Fruit fly (Drosophila melanogaster) whole organism, embryonic: ENCODE results near the gene Tssk.
A peak's percentile ranks its signal among the peaks of the same experiment; 100 is the strongest.

Experiments
- Ada2b ChIP-seq: fragments of 200-800 bp; sonication (Bioruptor generic); IDR thresholded peaks from 2 replicates; pipeline ENCODE4 v1.3.6; 2022; ENCODE audit warnings: missing biosample characterization, missing genetic modification characterization
- Awh ChIP-seq: fragments of 200-800 bp; sonication (Bioruptor generic); IDR thresholded peaks from 2 replicates; pipeline ENCODE4, ENCODE4 v1.3.6; 2022; ENCODE audit warnings: missing biosample characterization, missing genetic modification characterization
- B-H1 ChIP-seq: fragments of 200-800 bp; sonication (Bioruptor generic); IDR thresholded peaks from 3 replicates; pipeline ENCODE4 v1.3.6; 2022; ENCODE audit warnings: missing biosample characterization, missing genetic modification characterization
- Bgb ChIP-seq: fragments of 200-800 bp; sonication (Bioruptor generic); IDR thresholded peaks from 2 replicates; pipeline ENCODE4 v1.3.6; 2022; ENCODE audit warnings: missing biosample characterization, missing genetic modification characterization; ENCODE audit not compliant: partially characterized antibody
- BtbVII ChIP-seq: fragments of 200-800 bp; sonication (Bioruptor generic); optimal IDR thresholded peaks from 3 replicates; lab custom pipeline; 2017; ENCODE audit warnings: missing biosample characterization, mild to moderate bottlenecking, missing genetic modification characterization
- CG10543 ChIP-seq: fragments of 200-800 bp; sonication (Bioruptor generic); optimal IDR thresholded peaks from 3 replicates; lab custom pipeline; 2017; ENCODE audit warnings: missing biosample characterization, mild to moderate bottlenecking, missing genetic modification characterization, moderate library complexity
- CG1529 ChIP-seq: fragments of 200-800 bp; sonication (Bioruptor generic); optimal IDR thresholded peaks from 3 replicates; lab custom pipeline; 2018; ENCODE audit warnings: missing biosample characterization, missing genetic modification characterization
- CG15601 ChIP-seq: fragments of 200-800 bp; sonication (Bioruptor generic); optimal IDR thresholded peaks from 3 replicates; lab custom pipeline; 2019; ENCODE audit warnings: missing biosample characterization, mild to moderate bottlenecking, missing genetic modification characterization, moderate library complexity
- CG16779 ChIP-seq: fragments of 200-800 bp; sonication (Bioruptor generic); IDR thresholded peaks from 2 replicates; pipeline ENCODE4 v1.3.6; 2022; ENCODE audit warnings: missing biosample characterization, missing genetic modification characterization
- CG18476 ChIP-seq: fragments of 200-800 bp; sonication (Bioruptor generic); optimal IDR thresholded peaks from 2 replicates; lab custom pipeline; 2016; ENCODE audit warnings: missing biosample characterization, mild to moderate bottlenecking, missing genetic modification characterization
- CG2116 ChIP-seq: fragments of 200-800 bp; sonication (Bioruptor generic); optimal IDR thresholded peaks from 3 replicates; lab custom pipeline; 2018; ENCODE audit warnings: missing biosample characterization, mild to moderate bottlenecking, missing genetic modification characterization
- CG2129 ChIP-seq: fragments of 200-800 bp; sonication (Bioruptor generic); IDR thresholded peaks from 2 replicates; pipeline ENCODE4 v1.3.6; 2022; ENCODE audit warnings: missing biosample characterization, missing genetic modification characterization; ENCODE audit not compliant: partially characterized antibody
- CG2678 ChIP-seq: fragments of 200-800 bp; sonication (Bioruptor generic); optimal IDR thresholded peaks from 3 replicates; lab custom pipeline; 2019; ENCODE audit warnings: missing biosample characterization, mild to moderate bottlenecking, missing genetic modification characterization, moderate library complexity
- CG33557 ChIP-seq: fragments of 200-800 bp; sonication (Bioruptor generic); optimal IDR thresholded peaks from 2 replicates; lab custom pipeline; 2019; ENCODE audit warnings: missing biosample characterization, mild to moderate bottlenecking, missing genetic modification characterization, moderate library complexity
- CG4617 ChIP-seq: fragments of 200-800 bp; sonication (Bioruptor generic); optimal IDR thresholded peaks from 3 replicates; lab custom pipeline; 2016; ENCODE audit warnings: missing biosample characterization, missing genetic modification characterization, borderline replicate concordance
- CG4730 ChIP-seq: fragments of 200-800 bp; sonication (Bioruptor generic); IDR thresholded peaks from 2 replicates; pipeline ENCODE4 v1.3.6; 2022; ENCODE audit warnings: missing biosample characterization, missing genetic modification characterization
- CG9609 ChIP-seq: fragments of 200-800 bp; sonication (Bioruptor generic); optimal IDR thresholded peaks from 3 replicates; lab custom pipeline; 2016; ENCODE audit warnings: missing biosample characterization, missing genetic modification characterization
- CG9876 ChIP-seq: fragments of 200-800 bp; sonication (Bioruptor generic); optimal IDR thresholded peaks from 2 replicates; lab custom pipeline; 2016; ENCODE audit warnings: missing biosample characterization, missing genetic modification characterization
- D19B ChIP-seq: fragments of 200-800 bp; sonication (Bioruptor generic); optimal IDR thresholded peaks from 2 replicates; lab custom pipeline; 2017; ENCODE audit warnings: missing biosample characterization, mild to moderate bottlenecking, missing genetic modification characterization
- Dad ChIP-seq: fragments of 200-800 bp; sonication (Bioruptor generic); optimal IDR thresholded peaks from 3 replicates; lab custom pipeline; 2016; ENCODE audit warnings: missing biosample characterization, missing genetic modification characterization
- Dref ChIP-seq: fragments of 200-800 bp; sonication (Bioruptor generic); IDR thresholded peaks from 2 replicates; pipeline ENCODE4 v1.3.6; 2022; ENCODE audit warnings: missing biosample characterization, missing genetic modification characterization
- Fer1 ChIP-seq: fragments of 200-800 bp; sonication (Bioruptor generic); optimal IDR thresholded peaks from 2 replicates; lab custom pipeline; 2017; ENCODE audit warnings: missing biosample characterization, mild to moderate bottlenecking, missing genetic modification characterization
- HmgZ ChIP-seq: fragments of 200-800 bp; sonication (Bioruptor generic); optimal IDR thresholded peaks from 2 replicates; lab custom pipeline; 2018; ENCODE audit warnings: missing biosample characterization, mild to moderate bottlenecking, missing genetic modification characterization
- Myb ChIP-seq: fragments of 200-800 bp; sonication (Bioruptor generic); optimal IDR thresholded peaks from 2 replicates; lab custom pipeline; 2016; ENCODE audit warnings: missing biosample characterization, missing genetic modification characterization
- NK7.1 ChIP-seq: fragments of 200-800 bp; sonication (Bioruptor generic); optimal IDR thresholded peaks from 3 replicates; lab custom pipeline; 2016; ENCODE audit warnings: missing biosample characterization, missing genetic modification characterization
- Neu2 ChIP-seq: fragments of 200-800 bp; sonication (Bioruptor generic); optimal IDR thresholded peaks from 3 replicates; lab custom pipeline; 2016; ENCODE audit warnings: missing biosample characterization, missing genetic modification characterization, borderline replicate concordance
- Opbp ChIP-seq: fragments of 200-800 bp; sonication (Bioruptor generic); IDR thresholded peaks from 3 replicates; pipeline ENCODE4 v1.3.6; 2022; ENCODE audit warnings: missing biosample characterization, missing genetic modification characterization; ENCODE audit not compliant: partially characterized antibody
- Ravus ChIP-seq: fragments of 200-800 bp; sonication (Bioruptor generic); IDR thresholded peaks from 2 replicates; pipeline ENCODE4 v1.3.6; 2022; ENCODE audit warnings: missing biosample characterization, missing genetic modification characterization
- Rx ChIP-seq: fragments of 200-800 bp; sonication (Bioruptor generic); IDR thresholded peaks from 2 replicates; pipeline ENCODE4 v1.3.6; 2022; ENCODE audit warnings: missing biosample characterization, missing genetic modification characterization
- ato ChIP-seq: fragments of 200-800 bp; sonication (Bioruptor generic); IDR thresholded peaks from 2 replicates; pipeline ENCODE4 v1.3.6; 2022; ENCODE audit warnings: missing biosample characterization, missing genetic modification characterization; ENCODE audit not compliant: partially characterized antibody
- bab2 ChIP-seq: fragments of 200-800 bp; sonication (Bioruptor generic); optimal IDR thresholded peaks from 2 replicates; lab custom pipeline; 2016; ENCODE audit warnings: missing biosample characterization, missing genetic modification characterization
- chinmo ChIP-seq: fragments of 200-800 bp; sonication (Bioruptor generic); IDR thresholded peaks from 4 replicates; pipeline ENCODE4 v1.3.6; 2022; ENCODE audit warnings: missing biosample characterization, missing genetic modification characterization; ENCODE audit not compliant: partially characterized antibody
- eve ChIP-seq, 2 experiments: fragments of >200 bp; optimal IDR thresholded peaks; 2 replicates each; lab custom pipeline; 2017; ENCODE audit warnings: missing biosample characterization in 2 of 2, missing genetic modification characterization in 2 of 2
- eyg ChIP-seq: fragments of 200-800 bp; sonication (Bioruptor generic); optimal IDR thresholded peaks from 3 replicates; lab custom pipeline; 2016; ENCODE audit warnings: missing biosample characterization, missing genetic modification characterization
- fd102C ChIP-seq: fragments of 200-800 bp; sonication (Bioruptor generic); optimal IDR thresholded peaks from 2 replicates; lab custom pipeline; 2018; ENCODE audit warnings: missing biosample characterization, mild to moderate bottlenecking, missing genetic modification characterization, moderate library complexity
- ham ChIP-seq: fragments of 200-800 bp; sonication (Bioruptor generic); IDR thresholded peaks from 2 replicates; pipeline ENCODE4 v1.3.6; 2022; ENCODE audit warnings: missing biosample characterization, missing genetic modification characterization
- jigr1 ChIP-seq: fragments of 200-800 bp; sonication (Bioruptor generic); IDR thresholded peaks from 3 replicates; pipeline ENCODE4 v1.3.6; 2022; ENCODE audit warnings: missing biosample characterization, missing genetic modification characterization
- lov ChIP-seq, 2 experiments: fragments of 200-800 bp in 1 of 2; fragments of >200 bp in 1 of 2; sonication (Bioruptor generic) in 1 of 2; IDR thresholded peaks in 1 of 2; optimal IDR thresholded peaks in 1 of 2; 2 replicates in 1 of 2; 3 replicates in 1 of 2; pipeline versions ENCODE4 v1.3.6 to Lab custom; 2017 to 2022; ENCODE audit warnings: missing biosample characterization in 1 of 2, missing genetic modification characterization in 1 of 2
- mam ChIP-seq: fragments of 200-800 bp; sonication (Bioruptor generic); optimal IDR thresholded peaks from 3 replicates; lab custom pipeline; 2016; ENCODE audit warnings: missing biosample characterization, missing genetic modification characterization
- odd ChIP-seq: fragments of 200-800 bp; sonication (Bioruptor generic); optimal IDR thresholded peaks from 2 replicates; lab custom pipeline; 2017; ENCODE audit warnings: missing biosample characterization, mild to moderate bottlenecking, missing genetic modification characterization
- p53 ChIP-seq: fragments of 200-800 bp; sonication (Bioruptor generic); optimal IDR thresholded peaks from 2 replicates; lab custom pipeline; 2016; ENCODE audit warnings: missing biosample characterization, missing genetic modification characterization
- sc ChIP-seq, 3 experiments: fragments of >200 bp in 2 of 3; fragments of 200-800 bp in 1 of 3; sonication (Bioruptor generic) in 1 of 3; optimal IDR thresholded peaks; 2 replicates in 2 of 3; 3 replicates in 1 of 3; lab custom pipeline; 2017; ENCODE audit warnings: mild to moderate bottlenecking in 1 of 3, missing biosample characterization in 1 of 3, missing genetic modification characterization in 1 of 3, missing genetic modification reagents in 1 of 3
- sim ChIP-seq: fragments of 200-800 bp; sonication (Bioruptor generic); IDR thresholded peaks from 2 replicates; pipeline ENCODE4 v1.3.6; 2022; ENCODE audit warnings: missing biosample characterization, missing genetic modification characterization
- tap ChIP-seq: fragments of 200-800 bp; optimal IDR thresholded peaks from 3 replicates; lab custom pipeline; 2019; ENCODE audit warnings: missing biosample characterization, mild to moderate bottlenecking, missing genetic modification characterization, moderate library complexity
- tup ChIP-seq: fragments of 200-800 bp; sonication (Bioruptor generic); optimal IDR thresholded peaks from 2 replicates; lab custom pipeline; 2016; ENCODE audit warnings: missing biosample characterization, mild to moderate bottlenecking, missing genetic modification characterization, moderate library complexity
- tx ChIP-seq: fragments of 200-800 bp; sonication (Bioruptor generic); optimal IDR thresholded peaks from 2 replicates; lab custom pipeline; 2016; ENCODE audit warnings: missing biosample characterization, missing genetic modification characterization
- vvl ChIP-seq: fragments of 200-800 bp; sonication (Bioruptor generic); IDR thresholded peaks from 2 replicates; pipeline ENCODE4 v1.3.6; 2022; ENCODE audit warnings: missing biosample characterization, missing genetic modification characterization
- yki ChIP-seq: fragments of >200 bp; optimal IDR thresholded peaks from 3 replicates; lab custom pipeline; 2018

Tssk gene

DNA sequence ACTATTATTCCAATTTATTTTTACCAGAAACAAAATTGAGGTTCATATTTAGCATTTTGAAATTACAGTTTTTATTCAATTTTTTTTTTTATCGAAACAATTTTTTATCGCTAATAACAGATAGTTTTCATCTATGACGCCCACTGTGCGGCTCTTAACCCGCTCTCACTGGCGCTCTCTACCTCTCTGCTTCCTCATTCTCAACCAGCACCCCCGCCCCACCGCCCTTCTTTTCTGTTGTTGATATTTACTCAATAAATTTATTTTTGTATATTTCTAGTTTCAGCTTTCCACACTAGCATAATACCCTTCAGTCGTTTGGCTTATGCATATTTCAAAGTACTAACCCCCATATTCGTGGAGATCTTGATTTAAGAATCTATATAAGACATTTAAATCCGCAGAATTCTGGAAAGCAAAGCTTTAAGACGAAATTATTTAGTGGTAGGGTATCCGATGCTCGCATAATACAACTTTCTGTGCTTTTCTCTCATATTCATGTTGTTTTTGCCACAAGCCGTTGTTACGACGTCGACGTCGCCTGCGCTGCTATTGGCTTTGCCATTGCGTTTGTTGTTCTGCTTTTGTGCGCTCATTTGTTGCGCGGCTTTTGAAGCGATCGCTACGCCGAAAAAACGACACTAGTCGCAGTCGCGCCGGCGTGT lies 14.5 kb upstream of the Tssk start (continued):
- TF ChIP-seq CG2678 (tag; lab: Kevin White, UChicago) (peak; percentile 98), D19B (GFP tag; lab: Kevin White, UChicago) (peak; percentile 90), ato (GFP tag; lab: Robert Waterston, UW) (no peak), jigr1 (GFP tag; lab: Robert Waterston, UW) (peak; percentile 94), CG2116 (peak; percentile 80), HmgZ (peak; percentile 96), Rx (GFP tag; lab: Robert Waterston, UW) (peak; percentile 92), CG1529 (GFP tag; lab: Kevin White, UChicago) (peak; percentile 97), yki (lab: Kevin White, UChicago) (no peak), Dad (GFP tag; lab: Kevin White, UChicago) (peak; percentile 95), Fer1 (GFP tag; lab: Kevin White, UChicago) (peak; percentile 96), CG4730 (peak; percentile 92), tup (GFP tag; lab: Kevin White, UChicago) (peak; percentile 93), CG9876 (GFP tag; lab: Kevin White, UChicago) (peak; percentile 93), ham (GFP tag; lab: Robert Waterston, UW) (peak; percentile 69), CG10543 (GFP tag; lab: Kevin White, UChicago) (peak; percentile 99), NK7.1 (peak; percentile 95), Dref (GFP tag; lab: Robert Waterston, UW) (peak; percentile 44), CG16779 (peak; percentile 80), odd (GFP tag; lab: Kevin White, UChicago) (peak; percentile 96), eyg (GFP tag; lab: Kevin White, UChicago) (peak; percentile 92), tap (tag; lab: Kevin White, UChicago) (peak; percentile 97), Myb (peak; percentile 87), Neu2 (GFP tag; lab: Kevin White, UChicago) (peak; percentile 82), sim (GFP tag; lab: Robert Waterston, UW) (peak; percentile 84), Ravus (GFP tag; lab: Robert Waterston, UW) (peak; percentile 84), chinmo (GFP tag; lab: Robert Waterston, UW) (peak; percentile 78; the same call in 1 of the 4 replicates), CG15601 (peak; percentile 98), Opbp (peak; percentile 58; the same call in 1 of the 3 replicates), eve (GFP tag; optimal IDR thresholded peaks at IDR 0.05; lab: Kevin White, UChicago) (peak in 1 of 2 experiments; percentile 93), mam (GFP tag; lab: Kevin White, UChicago) (peak; percentile 96), CG33557 (GFP tag; lab: Kevin White, UChicago) (peak; percentile 97), BtbVII (GFP tag; lab: Kevin White, UChicago) (peak; percentile 96), sc (optimal IDR thresholded peaks at IDR 0.05; lab: Kevin White, UChicago) (no peak), sc (GFP tag; optimal IDR thresholded peaks at IDR 0.05; lab: Kevin White, UChicago) (peak; percentile 98), Ada2b (GFP tag; lab: Robert Waterston, UW) (peak; percentile 85), tx (GFP tag; lab: Kevin White, UChicago) (peak; percentile 95), B-H1 (GFP tag; lab: Robert Waterston, UW) (peak; percentile 86), Bgb (GFP tag; lab: Robert Waterston, UW) (peak; percentile 39; the same call in 1 of the 2 replicates), CG2129 (no peak), vvl (GFP tag; lab: Robert Waterston, UW) (peak; percentile 98), CG9609 (GFP tag; lab: Kevin White, UChicago) (peak; percentile 95), CG4617 (GFP tag; lab: Kevin White, UChicago) (peak; percentile 94), p53 (GFP tag; lab: Kevin White, UChicago) (peak; percentile 89), fd102C (GFP tag; lab: Kevin White, UChicago) (peak; percentile 66), bab2 (GFP tag; lab: Kevin White, UChicago) (peak; percentile 97), CG18476 (GFP tag; lab: Kevin White, UChicago) (peak; percentile 96), Awh (peak; percentile 95), lov (optimal IDR thresholded peaks at IDR 0.05; lab: Kevin White, UChicago) (no peak), lov (GFP tag; IDR thresholded peaks at IDR 0.05; lab: Robert Waterston, UW) (peak; percentile 94)
